Worm (Caenorhabditis elegans) whole organism, late embryonic: ENCODE data around the gene lin-39.

ENCODE experiments used
- C08G9.2 ChIP-seq: sonication (generic microtip); optimal IDR thresholded peaks from 2 replicates; lab custom pipeline; 2016; ENCODE audit warnings: mild to moderate bottlenecking, missing genetic modification characterization, moderate library complexity, missing compliant biosample characterization
- C38D4.7 ChIP-seq: fragments of 200-800 bp; sonication (Bioruptor generic); optimal IDR thresholded peaks from 2 replicates; lab custom pipeline; 2018; ENCODE audit warnings: mild to moderate bottlenecking, missing genetic modification characterization, moderate library complexity, missing compliant biosample characterization
- K02D7.2 ChIP-seq: sonication (generic microtip); optimal IDR thresholded peaks from 2 replicates; lab custom pipeline; 2017; ENCODE audit warnings: mild to moderate bottlenecking, missing genetic modification characterization, missing compliant biosample characterization
- T23F11.4 ChIP-seq: fragments of 200-800 bp; sonication (Bioruptor generic); optimal IDR thresholded peaks from 2 replicates; lab custom pipeline; 2018; ENCODE audit warnings: mild to moderate bottlenecking, missing genetic modification characterization, missing compliant biosample characterization
- Y22D7AL.16 ChIP-seq: sonication (generic microtip); optimal IDR thresholded peaks from 2 replicates; lab custom pipeline; 2016; ENCODE audit warnings: missing genetic modification characterization, missing compliant biosample characterization
- ahr-1 ChIP-seq: sonication (generic microtip); optimal IDR thresholded peaks from 2 replicates; lab custom pipeline; 2016; ENCODE audit warnings: missing genetic modification characterization, missing compliant biosample characterization
- ceh-14 ChIP-seq: sonication (generic microtip); optimal IDR thresholded peaks from 2 replicates; lab custom pipeline; 2016; ENCODE audit warnings: missing genotype, missing genetic modification characterization, missing compliant biosample characterization
- ceh-19 ChIP-seq: fragments of 200-800 bp; sonication (Bioruptor generic); optimal IDR thresholded peaks from 2 replicates; lab custom pipeline; 2018; ENCODE audit warnings: mild to moderate bottlenecking, missing genetic modification characterization, missing compliant biosample characterization
- ceh-2 ChIP-seq: sonication (generic microtip); optimal IDR thresholded peaks from 2 replicates; lab custom pipeline; 2016; ENCODE audit warnings: missing genotype, missing genetic modification characterization, missing compliant biosample characterization
- ceh-30 ChIP-seq: fragments of 150-350 bp; optimal IDR thresholded peaks from 2 replicates; lab custom pipeline; 2014; ENCODE audit warnings: missing biosample characterization, missing genetic modification characterization
- ceh-31 ChIP-seq: sonication (generic microtip); optimal IDR thresholded peaks from 2 replicates; lab custom pipeline; 2016; ENCODE audit warnings: missing genetic modification characterization, missing compliant biosample characterization
- ceh-45 ChIP-seq: fragments of 200-800 bp; sonication (Bioruptor generic); IDR thresholded peaks from 2 replicates; pipeline ENCODE4 v1.3.6; 2022; ENCODE audit warnings: missing genetic modification reagents, missing genetic modification characterization, missing compliant biosample characterization
- ceh-6 ChIP-seq: fragments of 200-800 bp; sonication (Bioruptor generic); optimal IDR thresholded peaks from 2 replicates; lab custom pipeline; 2018; ENCODE audit warnings: mild to moderate bottlenecking, missing genetic modification characterization, missing compliant biosample characterization
- dmd-4 ChIP-seq: sonication (generic microtip); optimal IDR thresholded peaks from 2 replicates; lab custom pipeline; 2016; ENCODE audit warnings: borderline replicate concordance, missing genetic modification characterization, missing compliant biosample characterization
- dve-1 ChIP-seq: sonication (generic microtip); optimal IDR thresholded peaks from 2 replicates; lab custom pipeline; 2017; ENCODE audit warnings: antibody characterized with exemption, mild to moderate bottlenecking, missing genetic modification characterization, missing compliant biosample characterization
- elt-2 ChIP-seq: sonication (generic microtip); optimal IDR thresholded peaks from 2 replicates; lab custom pipeline; 2016; ENCODE audit warnings: missing genetic modification reagents, missing genetic modification characterization, missing compliant biosample characterization
- fax-1 ChIP-seq: sonication (generic microtip); optimal IDR thresholded peaks from 2 replicates; lab custom pipeline; 2016; ENCODE audit warnings: missing genotype, missing genetic modification characterization, missing compliant biosample characterization
- fkh-10 ChIP-seq: fragments of 150-350 bp; optimal IDR thresholded peaks from 2 replicates; lab custom pipeline; 2014; ENCODE audit warnings: missing biosample characterization, missing genetic modification reagents, missing genetic modification characterization
- hlh-8 ChIP-seq: sonication (generic microtip); optimal IDR thresholded peaks from 2 replicates; lab custom pipeline; 2016; ENCODE audit warnings: missing genotype, missing genetic modification characterization, missing compliant biosample characterization
- madf-2 ChIP-seq: sonication (generic microtip); optimal IDR thresholded peaks from 2 replicates; lab custom pipeline; 2017; ENCODE audit warnings: missing genetic modification characterization, missing compliant biosample characterization
- nfya-1 ChIP-seq: sonication (generic microtip); optimal IDR thresholded peaks from 2 replicates; lab custom pipeline; 2017; ENCODE audit warnings: missing genetic modification characterization, mild to moderate bottlenecking, missing compliant biosample characterization, antibody characterized with exemption, moderate library complexity
- nhr-11 ChIP-seq: fragments of 150-350 bp; optimal IDR thresholded peaks from 2 replicates; lab custom pipeline; 2014; ENCODE audit warnings: missing biosample characterization, missing genetic modification characterization
- nhr-232 ChIP-seq: sonication (generic microtip); optimal IDR thresholded peaks from 2 replicates; lab custom pipeline; 2016; ENCODE audit warnings: missing genetic modification characterization, missing compliant biosample characterization
- odd-2 ChIP-seq: sonication (generic microtip); optimal IDR thresholded peaks from 2 replicates; lab custom pipeline; 2017; ENCODE audit warnings: antibody characterized with exemption, mild to moderate bottlenecking, missing genetic modification characterization, missing compliant biosample characterization
- pag-3 ChIP-seq: sonication (generic microtip); optimal IDR thresholded peaks from 2 replicates; lab custom pipeline; 2016; ENCODE audit warnings: missing compliant biosample characterization, missing genetic modification characterization, borderline replicate concordance
- pat-9 ChIP-seq: fragments of 200-800 bp; sonication (Bioruptor generic); optimal IDR thresholded peaks from 2 replicates; lab custom pipeline; 2018; ENCODE audit warnings: mild to moderate bottlenecking, missing genetic modification characterization, moderate library complexity, missing compliant biosample characterization
- pax-1 ChIP-seq: fragments of 150-350 bp; optimal IDR thresholded peaks from 2 replicates; lab custom pipeline; 2014; ENCODE audit warnings: missing biosample characterization, missing genetic modification characterization
- pha-4 ChIP-seq: fragments of 150-350 bp; optimal IDR thresholded peaks from 2 replicates; lab custom pipeline; 2018; ENCODE audit warnings: missing biosample characterization, missing genetic modification reagents, missing genetic modification characterization
- pros-1 ChIP-seq: fragments of 150-350 bp; optimal IDR thresholded peaks from 2 replicates; lab custom pipeline; 2014; ENCODE audit warnings: missing biosample characterization, missing genetic modification reagents, missing genetic modification characterization
- ref-2 ChIP-seq: sonication (generic microtip); optimal IDR thresholded peaks from 2 replicates; lab custom pipeline; 2016; ENCODE audit warnings: missing genetic modification characterization, missing compliant biosample characterization
- rnt-1 ChIP-seq: sonication (generic microtip); optimal IDR thresholded peaks from 2 replicates; lab custom pipeline; 2016; ENCODE audit warnings: missing genetic modification characterization, missing compliant biosample characterization
- sdc-2 ChIP-seq: sonication (generic microtip); optimal IDR thresholded peaks from 2 replicates; lab custom pipeline; 2016; ENCODE audit warnings: missing genotype, missing genetic modification characterization, missing compliant biosample characterization
- sox-2 ChIP-seq: fragments of 200-800 bp; sonication (Bioruptor generic); IDR thresholded peaks from 2 replicates; pipeline ENCODE4 v1.3.6; 2022; ENCODE audit warnings: missing genetic modification reagents, missing genetic modification characterization, missing compliant biosample characterization
- tbx-7 ChIP-seq: sonication (generic microtip); optimal IDR thresholded peaks from 2 replicates; lab custom pipeline; 2016; ENCODE audit warnings: missing genotype, missing genetic modification characterization, missing compliant biosample characterization
- ttx-3 ChIP-seq: sonication (generic microtip); optimal IDR thresholded peaks from 2 replicates; lab custom pipeline; 2016; ENCODE audit warnings: missing genetic modification reagents, missing genetic modification characterization, missing compliant biosample characterization
- unc-3 ChIP-seq, 2 experiments: fragments of 200-800 bp in 1 of 2; sonication (Bioruptor generic) in 1 of 2; sonication (generic microtip) in 1 of 2; conservative IDR thresholded peaks in 1 of 2; optimal IDR thresholded peaks in 1 of 2; 2 replicates each; pipeline versions ENCODE4 v1.3.6 to Lab custom; 2016 to 2022; ENCODE audit warnings: missing compliant biosample characterization in 2 of 2, missing genetic modification characterization in 2 of 2, missing genetic modification reagents in 1 of 2
- unc-42 ChIP-seq: sonication (generic microtip); optimal IDR thresholded peaks from 2 replicates; lab custom pipeline; 2016; ENCODE audit warnings: missing genotype, missing genetic modification characterization, missing compliant biosample characterization
- unc-86 ChIP-seq: sonication (generic microtip); optimal IDR thresholded peaks from 2 replicates; lab custom pipeline; 2016; ENCODE audit warnings: missing genetic modification characterization, missing compliant biosample characterization
- zip-5 ChIP-seq: sonication (generic microtip); optimal IDR thresholded peaks from 2 replicates; lab custom pipeline; 2016; ENCODE audit warnings: missing genetic modification characterization, missing compliant biosample characterization

The lin-39 gene

ce11 chrIII:7506983-7507382, 29.4 kb downstream of the lin-39 start:
- no peak for TF ChIP-seq dve-1 (tag; lab: Kevin White, UChicago)
- TF ChIP-seq ceh-45 (GFP tag; lab: Robert Waterston, UW), result no peak
- no peak for TF ChIP-seq unc-3 (GFP tag; conservative IDR thresholded peaks at IDR 0.05; lab: Robert Waterston, UW)
- TF ChIP-seq unc-3 (tag; optimal IDR thresholded peaks at IDR 0.05; lab: Kevin White, UChicago), result no peak
- TF ChIP-seq nhr-232 (tag; lab: Kevin White, UChicago), result no peak
- TF ChIP-seq T23F11.4, result no peak
- TF ChIP-seq ceh-14 (tag; lab: Kevin White, UChicago), result no peak
- no peak for TF ChIP-seq ceh-19 (GFP tag; lab: Kevin White, UChicago)
- no peak for TF ChIP-seq sdc-2 (tag; lab: Kevin White, UChicago)
- TF ChIP-seq K02D7.2, result no peak
- TF ChIP-seq ttx-3 (tag; lab: Kevin White, UChicago), result no peak
- no peak for TF ChIP-seq hlh-8
- TF ChIP-seq ahr-1 (tag; lab: Kevin White, UChicago), result no peak
- no peak for TF ChIP-seq ceh-30 (tag; lab: Kevin White, UChicago)
- TF ChIP-seq fkh-10 (GFP tag; lab: Kevin White, UChicago), result no peak
- no peak for TF ChIP-seq ref-2 (tag; lab: Kevin White, UChicago)
- TF ChIP-seq unc-42 (tag; lab: Kevin White, UChicago), result no peak
- TF ChIP-seq dmd-4 (tag; lab: Kevin White, UChicago), result no peak
- TF ChIP-seq odd-2 (tag; lab: Kevin White, UChicago), result no peak

DNA sequence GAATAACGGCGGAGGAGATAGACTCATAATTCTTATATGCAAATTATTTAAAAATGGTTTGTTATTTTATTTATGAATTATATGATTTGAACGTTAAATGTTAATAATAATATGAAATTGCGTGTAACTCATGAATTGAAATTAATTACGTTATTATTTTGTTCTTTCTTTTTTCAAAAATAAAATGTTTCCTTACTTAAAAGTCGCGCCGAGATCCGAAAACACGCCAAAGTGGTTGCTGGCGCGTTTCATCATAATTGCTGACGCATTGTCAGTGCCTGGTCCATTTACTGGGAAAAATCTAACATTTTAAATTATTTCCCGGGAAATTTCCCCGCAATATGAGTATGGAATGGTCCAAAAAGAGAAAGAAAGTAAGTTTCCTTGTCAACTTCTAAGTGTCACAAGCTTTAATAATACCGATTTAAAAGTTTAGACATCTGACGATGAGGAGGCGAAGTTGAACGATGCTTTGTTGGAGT, 37.0 kb downstream of the lin-39 start, which contains the start of the genes C07H6.9 and sap-140:
Gene C07H6.9, minus strand, starts transcription at position 51 of the 482 bp plus-strand sequence.
Gene sap-140, plus strand, starts transcription at position 318 of the 482 bp plus-strand sequence.
- TF ChIP-seq pat-9 (tag; lab: Kevin White, UChicago), result no peak
- TF ChIP-seq Y22D7AL.16, result no peak
- TF ChIP-seq zip-5 (tag; lab: Kevin White, UChicago), result no peak
- TF ChIP-seq nhr-232 (tag; lab: Kevin White, UChicago), result no peak
- no peak for TF ChIP-seq fax-1 (tag; lab: Kevin White, UChicago)
- TF ChIP-seq ceh-30 (tag; lab: Kevin White, UChicago), result peak; percentile 73
- TF ChIP-seq ceh-31, result peak; percentile 45
- TF ChIP-seq pag-3 (tag; lab: Kevin White, UChicago), result no peak
- no peak for TF ChIP-seq rnt-1
- no peak for TF ChIP-seq pros-1 (tag; lab: Kevin White, UChicago)
- TF ChIP-seq ceh-14 (tag; lab: Kevin White, UChicago), result no peak
- no peak for TF ChIP-seq sox-2
- TF ChIP-seq pha-4 (tag; lab: Kevin White, UChicago), result no peak
- TF ChIP-seq pax-1, result no peak
- TF ChIP-seq tbx-7 (tag; lab: Kevin White, UChicago), result no peak
- TF ChIP-seq unc-86 (tag; lab: Kevin White, UChicago), result peak; percentile 4
- TF ChIP-seq C08G9.2 (tag; lab: Kevin White, UChicago), result no peak
- no peak for TF ChIP-seq ceh-6
- TF ChIP-seq madf-2 (tag; lab: Kevin White, UChicago), result no peak
- TF ChIP-seq T23F11.4, result no peak
- TF ChIP-seq nhr-11 (tag; lab: Kevin White, UChicago), result no peak
- peak; percentile 42 for TF ChIP-seq nfya-1
- TF ChIP-seq unc-42 (tag; lab: Kevin White, UChicago), result peak; percentile 32
- TF ChIP-seq C38D4.7 (GFP tag; lab: Kevin White, UChicago), result no peak
- peak; percentile 14 for TF ChIP-seq ceh-2 (tag; lab: Kevin White, UChicago)
- TF ChIP-seq ref-2 (tag; lab: Kevin White, UChicago), result peak; percentile 40
- peak; percentile 21 for TF ChIP-seq elt-2 (tag; lab: Kevin White, UChicago)
